Worm (Caenorhabditis elegans): ENCODE measurements around the gene Y46G5A.23.

DNA sequence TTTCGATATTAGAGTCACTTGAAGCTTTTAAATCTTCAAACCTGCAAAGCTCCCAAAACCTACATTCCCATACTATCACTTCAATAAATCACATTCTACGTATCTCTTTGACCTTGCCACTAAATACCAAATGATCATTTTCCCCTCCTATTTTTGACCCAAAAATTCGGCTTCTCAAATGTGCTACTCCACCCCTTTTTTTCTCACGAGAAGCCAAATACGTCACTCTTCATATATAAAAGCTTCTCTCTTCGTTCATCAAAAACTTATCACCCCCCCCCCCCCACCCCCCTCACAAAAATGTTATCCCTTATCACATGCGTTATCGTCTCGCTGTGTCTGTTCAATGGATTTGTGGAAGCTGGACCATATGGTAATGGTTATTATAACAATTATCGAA lies 2.0 kb downstream of the Y46G5A.23 start, which contains the start of gene Y46G5A.38:
- TF ChIP-seq nfya-1 (tag; optimal IDR thresholded peaks at IDR 0.05; ENCODE audit: borderline replicate concordance, insufficient read depth) (no peak), hrde-1 (tag; optimal IDR thresholded peaks at IDR 0.05; ENCODE audit: borderline replicate concordance) (no peak), xnd-1 (tag; optimal IDR thresholded peaks at IDR 0.05) (no peak), pbrm-1 (GFP tag; IDR thresholded peaks at IDR 0.05) (no peak), somi-1 (GFP tag; optimal IDR thresholded peaks at IDR 0.05) (no peak)
